Worm (Caenorhabditis elegans): ENCODE data around the gene C11G10.1.

DNA sequence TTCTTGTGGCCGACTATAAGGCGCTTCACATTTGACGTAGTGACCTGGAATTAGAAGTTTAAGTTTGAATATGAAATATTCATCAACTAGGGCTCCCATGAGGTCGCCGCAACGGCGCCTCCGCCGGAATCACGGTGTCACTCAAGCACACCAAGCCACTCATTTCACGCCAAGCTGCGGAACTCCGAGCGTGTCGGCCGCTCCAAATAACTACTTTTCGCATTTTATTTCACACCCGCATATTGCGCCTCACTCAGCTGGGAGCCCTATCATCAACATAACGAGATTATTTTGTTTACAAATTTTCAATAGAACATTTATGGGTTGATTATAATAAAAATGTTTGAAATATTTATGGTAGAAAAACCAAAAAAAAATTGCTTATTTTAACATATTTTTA is 695 bp downstream of the C11G10.1 start:
- TF ChIP-seq nhr-12 (tag; optimal IDR thresholded peaks at IDR 0.05) = no peak
- no peak for TF ChIP-seq unc-62 (GFP tag; optimal IDR thresholded peaks at IDR 0.05)
- no peak for TF ChIP-seq elt-3 (tag; optimal IDR thresholded peaks at IDR 0.05)
